Fruit fly (Drosophila melanogaster): ENCODE measurements around the gene mRF1.

Gene mRF1

DNA sequence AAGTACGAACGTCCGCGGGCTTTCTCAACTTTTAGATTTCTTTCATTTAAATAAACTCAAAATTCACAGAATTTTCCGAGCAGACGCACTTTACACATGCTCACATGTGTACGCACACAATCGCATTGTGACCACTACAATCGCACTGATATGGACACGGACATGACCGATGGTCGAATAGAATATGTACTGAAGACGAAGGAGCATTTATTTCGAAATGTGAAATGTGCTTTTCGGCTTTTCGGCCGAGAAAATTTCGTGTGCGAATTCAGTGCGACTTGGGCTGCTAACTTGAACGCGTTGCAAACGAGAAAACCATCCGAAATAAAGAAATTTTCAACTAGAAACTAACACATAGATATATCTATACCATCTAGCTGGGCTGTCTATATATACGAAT lies 41.0 kb downstream of the mRF1 start, which contains the start of gene CG44085:
CG44085 (plus strand) TSS at position 269 of the 400 bp plus-strand sequence.
- TF ChIP-seq Dfd (GFP tag; optimal IDR thresholded peaks at IDR 0.05) = no peak
- TF ChIP-seq OdsH (GFP tag; optimal IDR thresholded peaks at IDR 0.05) = no peak
- TF ChIP-seq GATAd (GFP tag; optimal IDR thresholded peaks at IDR 0.05) = no peak
- no peak for TF ChIP-seq tai (GFP tag; optimal IDR thresholded peaks at IDR 0.05)
- no peak for TF ChIP-seq Hr78 (GFP tag; optimal IDR thresholded peaks at IDR 0.05)
- no peak for TF ChIP-seq Hr83 (GFP tag; optimal IDR thresholded peaks at IDR 0.05; ENCODE audit: poor library complexity, severe bottlenecking)
- no peak for TF ChIP-seq dl (GFP tag; optimal IDR thresholded peaks at IDR 0.05; ENCODE audit: insufficient read depth in 1 of 2, partially characterized antibody in 2 of 2)
- no peak for TF ChIP-seq brk (GFP tag; optimal IDR thresholded peaks at IDR 0.05)
- TF ChIP-seq dmrt93B (GFP tag; optimal IDR thresholded peaks at IDR 0.05) = no peak
- no peak for TF ChIP-seq Jra (GFP tag; optimal IDR thresholded peaks at IDR 0.05)
- no peak for TF ChIP-seq dsf (GFP tag; optimal IDR thresholded peaks at IDR 0.05; ENCODE audit: borderline replicate concordance)
- TF ChIP-seq Myc (optimal IDR thresholded peaks at IDR 0.05) = no peak
- TF ChIP-seq br (GFP tag; optimal IDR thresholded peaks at IDR 0.05) = no peak
- no peak for TF ChIP-seq CG32264 (GFP tag; optimal IDR thresholded peaks at IDR 0.05)
- no peak for TF ChIP-seq CrebA (GFP tag; optimal IDR thresholded peaks at IDR 0.05; ENCODE audit: borderline replicate concordance)
- no peak for TF ChIP-seq HLH106 (tag; optimal IDR thresholded peaks at IDR 0.05)
- no peak for TF ChIP-seq sage (GFP tag; optimal IDR thresholded peaks at IDR 0.05)

dm6 chr2L:13265776-13266175 lies 46.0 kb downstream of the mRF1 start, which contains the start of gene CG31848:
Gene CG31848, minus strand, starts transcription at chr2L:13265876.
- no peak for TF ChIP-seq woc (GFP tag; optimal IDR thresholded peaks at IDR 0.05)
- no peak for TF ChIP-seq Hr83 (GFP tag; optimal IDR thresholded peaks at IDR 0.05; ENCODE audit: poor library complexity, severe bottlenecking)
- no peak for TF ChIP-seq N (GFP tag; optimal IDR thresholded peaks at IDR 0.05)
- TF ChIP-seq h (GFP tag; optimal IDR thresholded peaks at IDR 0.05) = no peak
- TF ChIP-seq Rel (GFP tag; optimal IDR thresholded peaks at IDR 0.05) = no peak
- no peak for TF ChIP-seq Rel (tag; optimal IDR thresholded peaks at IDR 0.05)

DNA sequence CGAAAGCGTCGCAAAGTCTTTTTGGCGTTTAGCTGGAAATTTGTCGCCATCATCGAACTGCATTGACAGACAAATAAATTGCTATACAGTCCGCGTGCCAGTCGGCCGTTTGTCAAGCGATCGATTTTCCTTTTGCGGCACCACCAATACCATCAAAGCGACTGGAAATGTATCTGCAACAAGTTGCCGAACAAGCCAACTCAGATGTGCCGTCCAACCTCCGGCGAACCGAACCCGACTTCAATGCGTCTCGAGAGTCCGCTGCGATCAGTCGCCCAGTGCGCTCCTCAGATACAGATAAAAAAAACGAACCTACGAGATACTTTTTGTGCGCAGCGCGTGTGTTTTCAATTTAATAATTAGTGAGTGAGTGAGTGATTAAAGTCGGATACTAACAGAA lies 46.8 kb downstream of the mRF1 start:
- no peak for TF ChIP-seq CrebA (GFP tag; optimal IDR thresholded peaks at IDR 0.05; ENCODE audit: borderline replicate concordance)
- no peak for TF ChIP-seq pan (optimal IDR thresholded peaks at IDR 0.05)
- no peak for TF ChIP-seq Mio (GFP tag; optimal IDR thresholded peaks at IDR 0.05)
- no peak for TF ChIP-seq jim (GFP tag; optimal IDR thresholded peaks at IDR 0.05)
- TF ChIP-seq tai (GFP tag; optimal IDR thresholded peaks at IDR 0.05) = no peak
- no peak for TF ChIP-seq Hnf4 (GFP tag; optimal IDR thresholded peaks at IDR 0.05)
- TF ChIP-seq Dfd (GFP tag; optimal IDR thresholded peaks at IDR 0.05) = no peak
- TF ChIP-seq Hr78 (GFP tag; optimal IDR thresholded peaks at IDR 0.05) = no peak
- no peak for TF ChIP-seq rgr (GFP tag; optimal IDR thresholded peaks at IDR 0.05)
- TF ChIP-seq Sp1 (GFP tag; optimal IDR thresholded peaks at IDR 0.05) = no peak
- no peak for TF ChIP-seq dsf (GFP tag; optimal IDR thresholded peaks at IDR 0.05; ENCODE audit: borderline replicate concordance)
- TF ChIP-seq sage (GFP tag; optimal IDR thresholded peaks at IDR 0.05) = no peak
- TF ChIP-seq GATAd (GFP tag; optimal IDR thresholded peaks at IDR 0.05) = no peak
- TF ChIP-seq psq (GFP tag; optimal IDR thresholded peaks at IDR 0.05) = no peak

dm6 chr2L:13268040-13268652 lies 48.4 kb downstream of the mRF1 start:
- TF ChIP-seq CrebA (GFP tag; optimal IDR thresholded peaks at IDR 0.05; ENCODE audit: borderline replicate concordance) (no peak), Hr78 (GFP tag; optimal IDR thresholded peaks at IDR 0.05) (no peak), Mio (GFP tag; optimal IDR thresholded peaks at IDR 0.05) (no peak), Hr83 (GFP tag; optimal IDR thresholded peaks at IDR 0.05; ENCODE audit: poor library complexity, severe bottlenecking) (no peak), Myc (optimal IDR thresholded peaks at IDR 0.05) (no peak), woc (GFP tag; optimal IDR thresholded peaks at IDR 0.05) (no peak), HLH106 (tag; optimal IDR thresholded peaks at IDR 0.05) (no peak), CG9705 (GFP tag; optimal IDR thresholded peaks at IDR 0.05) (no peak), Vsx2 (GFP tag; optimal IDR thresholded peaks at IDR 0.05; ENCODE audit: partially characterized antibody) (no peak), Abd-B (GFP tag; optimal IDR thresholded peaks at IDR 0.05) (no peak), brk (GFP tag; optimal IDR thresholded peaks at IDR 0.05) (no peak)
